Fruit fly (Drosophila melanogaster) whole organism, embryonic: Measurements from ENCODE around the gene capu.

Experiments
- CG10431 ChIP-seq: fragments of 200-800 bp; sonication (Bioruptor generic); optimal IDR thresholded peaks from 3 replicates; lab custom pipeline; 2018; ENCODE audit warnings: missing biosample characterization, mild to moderate bottlenecking, missing genetic modification characterization
- CG11093 ChIP-seq: fragments of 200-800 bp; sonication (Bioruptor generic); IDR thresholded peaks from 3 replicates; pipeline ENCODE4 v1.3.6; 2022; ENCODE audit warnings: missing biosample characterization, missing genetic modification characterization
- CG11504 ChIP-seq: fragments of 200-800 bp; sonication (Bioruptor generic); optimal IDR thresholded peaks from 3 replicates; lab custom pipeline; 2019; ENCODE audit warnings: missing biosample characterization, mild to moderate bottlenecking, missing genetic modification characterization, moderate library complexity
- CG11723 ChIP-seq: fragments of 200-800 bp; sonication (Bioruptor generic); optimal IDR thresholded peaks from 2 replicates; lab custom pipeline; 2017; ENCODE audit warnings: missing biosample characterization, mild to moderate bottlenecking, missing genetic modification characterization
- CG12219 ChIP-seq: fragments of 200-800 bp; sonication (Bioruptor generic); optimal IDR thresholded peaks from 3 replicates; lab custom pipeline; 2018; ENCODE audit warnings: missing biosample characterization, mild to moderate bottlenecking, missing genetic modification characterization
- CG1233 ChIP-seq: fragments of 200-800 bp; sonication (Bioruptor generic); optimal IDR thresholded peaks from 4 replicates; lab custom pipeline; 2018; ENCODE audit warnings: missing biosample characterization, mild to moderate bottlenecking, missing genetic modification characterization
- CG14050 ChIP-seq: fragments of 200-800 bp; sonication (Bioruptor generic); IDR thresholded peaks from 3 replicates; pipeline ENCODE4 v1.3.6; 2022; ENCODE audit warnings: missing biosample characterization, missing genetic modification characterization
- CG14441 ChIP-seq: fragments of 200-800 bp; sonication (Bioruptor generic); IDR thresholded peaks from 2 replicates; pipeline ENCODE4 v1.3.6; 2022; ENCODE audit warnings: missing biosample characterization, missing genetic modification characterization
- CG14710 ChIP-seq: fragments of 200-800 bp; sonication (Bioruptor generic); optimal IDR thresholded peaks from 3 replicates; lab custom pipeline; 2019; ENCODE audit warnings: missing biosample characterization, mild to moderate bottlenecking, missing genetic modification characterization, moderate library complexity
- CG16815 ChIP-seq: fragments of 200-800 bp; sonication (Bioruptor generic); optimal IDR thresholded peaks from 3 replicates; lab custom pipeline; 2017; ENCODE audit warnings: missing biosample characterization, mild to moderate bottlenecking, missing genetic modification characterization
- CG17912 ChIP-seq: fragments of 200-800 bp; sonication (Bioruptor generic); optimal IDR thresholded peaks from 2 replicates; lab custom pipeline; 2018; ENCODE audit warnings: missing biosample characterization, mild to moderate bottlenecking, missing genetic modification characterization
- CG3726 ChIP-seq: fragments of 200-800 bp; sonication (Bioruptor generic); IDR thresholded peaks from 3 replicates; pipeline ENCODE4, ENCODE4 v1.3.6; 2022; ENCODE audit warnings: missing biosample characterization, missing genetic modification characterization
- CG5180 ChIP-seq: fragments of 200-800 bp; sonication (Bioruptor generic); optimal IDR thresholded peaks from 3 replicates; lab custom pipeline; 2017; ENCODE audit warnings: missing biosample characterization, missing genetic modification characterization, mild to moderate bottlenecking, moderate library complexity, missing genetic modification reagents
- CG6689 ChIP-seq: fragments of 200-800 bp; sonication (Bioruptor generic); IDR thresholded peaks from 2 replicates; pipeline ENCODE4 v1.3.6; 2022; ENCODE audit warnings: missing biosample characterization, missing genetic modification characterization
- CG8281 ChIP-seq: fragments of 200-800 bp; sonication (Bioruptor generic); optimal IDR thresholded peaks from 2 replicates; lab custom pipeline; 2018; ENCODE audit warnings: missing biosample characterization, mild to moderate bottlenecking, missing genetic modification characterization, moderate library complexity
- CG8765 ChIP-seq: fragments of 200-800 bp; sonication (Bioruptor generic); IDR thresholded peaks from 2 replicates; pipeline ENCODE4 v1.3.6; 2022; ENCODE audit warnings: missing biosample characterization, missing genetic modification characterization
- CG8924 ChIP-seq: fragments of 200-800 bp; optimal IDR thresholded peaks from 3 replicates; lab custom pipeline; 2019; ENCODE audit warnings: missing biosample characterization, mild to moderate bottlenecking, missing genetic modification characterization, moderate library complexity
- CG8944 ChIP-seq: fragments of 200-800 bp; sonication (Bioruptor generic); optimal IDR thresholded peaks from 3 replicates; lab custom pipeline; 2016; ENCODE audit warnings: missing biosample characterization, missing genetic modification characterization
- E2f1 ChIP-seq: fragments of 200-800 bp; sonication (Bioruptor generic); IDR thresholded peaks from 2 replicates; pipeline ENCODE4 v1.3.6; 2022; ENCODE audit warnings: missing biosample characterization, missing genetic modification characterization
- Fer1 ChIP-seq: fragments of 200-800 bp; sonication (Bioruptor generic); optimal IDR thresholded peaks from 2 replicates; lab custom pipeline; 2017; ENCODE audit warnings: missing biosample characterization, mild to moderate bottlenecking, missing genetic modification characterization
- Fer3 ChIP-seq: fragments of 200-800 bp; sonication (Bioruptor generic); optimal IDR thresholded peaks from 2 replicates; lab custom pipeline; 2018; ENCODE audit warnings: missing biosample characterization, mild to moderate bottlenecking, missing genetic modification characterization, moderate library complexity
- Hr78 ChIP-seq, 2 experiments: fragments of 200-800 bp in 1 of 2; fragments of >200 bp in 1 of 2; sonication (Bioruptor generic) in 1 of 2; optimal IDR thresholded peaks; 2 replicates each; lab custom pipeline; 2017 to 2019; ENCODE audit warnings: missing biosample characterization in 2 of 2, missing genetic modification characterization in 2 of 2, mild to moderate bottlenecking in 1 of 2, moderate library complexity in 1 of 2
- Mad ChIP-seq: fragments of 200-800 bp; sonication (Bioruptor generic); optimal IDR thresholded peaks from 2 replicates; lab custom pipeline; 2016; ENCODE audit warnings: missing biosample characterization, missing genetic modification characterization
- Meics ChIP-seq: fragments of 200-800 bp; sonication (Bioruptor generic); optimal IDR thresholded peaks from 2 replicates; lab custom pipeline; 2017; ENCODE audit warnings: missing biosample characterization, mild to moderate bottlenecking, missing genetic modification characterization
- Mes4 ChIP-seq: fragments of 200-800 bp; sonication (Bioruptor generic); optimal IDR thresholded peaks from 2 replicates; lab custom pipeline; 2016; ENCODE audit warnings: missing biosample characterization, missing genetic modification characterization
- Myb ChIP-seq: fragments of 200-800 bp; sonication (Bioruptor generic); optimal IDR thresholded peaks from 2 replicates; lab custom pipeline; 2016; ENCODE audit warnings: missing biosample characterization, missing genetic modification characterization
- Oaz ChIP-seq: fragments of 200-800 bp; sonication (Bioruptor generic); IDR thresholded peaks from 2 replicates; pipeline ENCODE4 v1.3.6; 2022; ENCODE audit warnings: missing biosample characterization, missing genetic modification characterization
- Opbp ChIP-seq: fragments of 200-800 bp; sonication (Bioruptor generic); IDR thresholded peaks from 3 replicates; pipeline ENCODE4 v1.3.6; 2022; ENCODE audit warnings: missing biosample characterization, missing genetic modification characterization; ENCODE audit not compliant: partially characterized antibody
- Ptx1 ChIP-seq: fragments of 200-800 bp; sonication (Bioruptor generic); IDR thresholded peaks from 2 replicates; pipeline ENCODE4 v1.3.6; 2022; ENCODE audit warnings: missing biosample characterization, missing genetic modification characterization
- Sox100B ChIP-seq: fragments of 200-800 bp; sonication (Bioruptor generic); optimal IDR thresholded peaks from 3 replicates; lab custom pipeline; 2018; ENCODE audit warnings: missing biosample characterization, mild to moderate bottlenecking, missing genetic modification characterization
- Sox102F ChIP-seq: fragments of 200-800 bp; sonication (Bioruptor generic); optimal IDR thresholded peaks from 2 replicates; lab custom pipeline; 2018; ENCODE audit warnings: missing biosample characterization, mild to moderate bottlenecking, missing genetic modification characterization, moderate library complexity
- ash1 ChIP-seq: fragments of 200-800 bp; sonication (Bioruptor generic); optimal IDR thresholded peaks from 2 replicates; lab custom pipeline; 2018; ENCODE audit warnings: missing biosample characterization, mild to moderate bottlenecking, missing genetic modification characterization
- dan ChIP-seq: fragments of 200-800 bp; sonication (Bioruptor generic); IDR thresholded peaks from 2 replicates; pipeline ENCODE4 v1.3.6; 2022; ENCODE audit warnings: missing biosample characterization, missing genetic modification characterization
- dmrt11E ChIP-seq: fragments of 200-800 bp; sonication (Bioruptor generic); optimal IDR thresholded peaks from 3 replicates; lab custom pipeline; 2018; ENCODE audit warnings: missing biosample characterization, mild to moderate bottlenecking, missing genetic modification characterization, moderate library complexity
- dpn ChIP-seq, 2 experiments: fragments of 200-800 bp; sonication (Bioruptor generic); optimal IDR thresholded peaks; 3 replicates each; lab custom pipeline; 2016; ENCODE audit warnings: missing biosample characterization in 2 of 2, missing genetic modification characterization in 2 of 2
- fd96Cb ChIP-seq: fragments of 200-800 bp; sonication (Bioruptor generic); optimal IDR thresholded peaks from 2 replicates; lab custom pipeline; 2018; ENCODE audit warnings: missing biosample characterization, mild to moderate bottlenecking, missing genetic modification characterization, moderate library complexity
- gem ChIP-seq: fragments of 200-800 bp; sonication (Bioruptor generic); optimal IDR thresholded peaks from 2 replicates; lab custom pipeline; 2019; ENCODE audit warnings: missing biosample characterization, mild to moderate bottlenecking, missing genetic modification characterization, moderate library complexity
- gsb-n ChIP-seq: fragments of 200-800 bp; sonication (Bioruptor generic); optimal IDR thresholded peaks from 3 replicates; lab custom pipeline; 2018; ENCODE audit warnings: missing biosample characterization, mild to moderate bottlenecking, missing genetic modification characterization
- klu ChIP-seq: fragments of 200-800 bp; sonication (Bioruptor generic); IDR thresholded peaks from 2 replicates; pipeline ENCODE4 v1.3.6; 2022; ENCODE audit warnings: missing biosample characterization, missing genetic modification characterization
- nerfin-2 ChIP-seq: fragments of 200-800 bp; sonication (Bioruptor generic); IDR thresholded peaks from 2 replicates; pipeline ENCODE4 v1.3.6; 2022; ENCODE audit warnings: missing biosample characterization, missing genetic modification characterization; ENCODE audit not compliant: partially characterized antibody
- onecut ChIP-seq: fragments of 200-800 bp; sonication (Bioruptor generic); IDR thresholded peaks from 2 replicates; pipeline ENCODE4 v1.3.6; 2022; ENCODE audit warnings: missing biosample characterization, missing genetic modification characterization
- pnt ChIP-seq: fragments of 200-800 bp; sonication (Bioruptor generic); optimal IDR thresholded peaks from 3 replicates; lab custom pipeline; 2016; ENCODE audit warnings: missing biosample characterization, missing genetic modification characterization
- pum ChIP-seq: fragments of 200-800 bp; sonication (Bioruptor generic); optimal IDR thresholded peaks from 2 replicates; lab custom pipeline; 2016; ENCODE audit warnings: missing biosample characterization, missing genetic modification characterization
- pzg ChIP-seq: fragments of 200-800 bp; sonication (Bioruptor generic); optimal IDR thresholded peaks from 3 replicates; lab custom pipeline; 2018; ENCODE audit warnings: missing biosample characterization, mild to moderate bottlenecking, missing genetic modification characterization, moderate library complexity
- rib ChIP-seq: fragments of 200-800 bp; sonication (Bioruptor generic); IDR thresholded peaks from 2 replicates; pipeline ENCODE4 v1.3.6; 2022; ENCODE audit warnings: missing biosample characterization, missing genetic modification characterization
- row ChIP-seq: fragments of 200-800 bp; sonication (Bioruptor generic); IDR thresholded peaks from 3 replicates; pipeline ENCODE4 v1.3.6; 2022; ENCODE audit warnings: missing biosample characterization, missing genetic modification characterization
- sug ChIP-seq: fragments of 200-800 bp; optimal IDR thresholded peaks from 2 replicates; lab custom pipeline; 2019; ENCODE audit warnings: missing biosample characterization, mild to moderate bottlenecking, missing genetic modification characterization, moderate library complexity
- trh ChIP-seq: fragments of 200-800 bp; sonication (Bioruptor generic); optimal IDR thresholded peaks from 2 replicates; lab custom pipeline; 2016; ENCODE audit warnings: missing biosample characterization, missing genetic modification characterization
- tx ChIP-seq: fragments of 200-800 bp; sonication (Bioruptor generic); optimal IDR thresholded peaks from 2 replicates; lab custom pipeline; 2016; ENCODE audit warnings: missing biosample characterization, missing genetic modification characterization
- vvl ChIP-seq: fragments of 200-800 bp; sonication (Bioruptor generic); IDR thresholded peaks from 2 replicates; pipeline ENCODE4 v1.3.6; 2022; ENCODE audit warnings: missing biosample characterization, missing genetic modification characterization
- z ChIP-seq: fragments of 200-800 bp; sonication (Bioruptor generic); IDR thresholded peaks from 3 replicates; pipeline ENCODE4 v1.3.6; 2022; ENCODE audit warnings: missing biosample characterization, missing genetic modification characterization

The capu gene

dm6 chr2L:3853507-3854030 is 49.1 kb downstream of the capu start (continued):
- TF ChIP-seq dan (GFP tag; lab: Robert Waterston, UW): no peak
- no peak for TF ChIP-seq Fer3 (tag; lab: Kevin White, UChicago)
- TF ChIP-seq Meics: no peak
- no peak for TF ChIP-seq nerfin-2 (GFP tag; lab: Robert Waterston, UW)
- TF ChIP-seq CG11093 (GFP tag; lab: Robert Waterston, UW): no peak
- 0 out of 3 replicates have a peak, but pooled peaks have one; percentile 10 for TF ChIP-seq row
- no peak for TF ChIP-seq Myb (GFP tag; lab: Kevin White, UChicago)
- TF ChIP-seq gem (tag; lab: Kevin White, UChicago): peak; percentile 32
- TF ChIP-seq pzg (GFP tag; lab: Kevin White, UChicago): no peak
- TF ChIP-seq gsb-n (tag; lab: Kevin White, UChicago): no peak
- no peak for TF ChIP-seq CG14441 (GFP tag; lab: Robert Waterston, UW)
- no peak for TF ChIP-seq Opbp (GFP tag; lab: Robert Waterston, UW)
- TF ChIP-seq CG11723 (GFP tag; lab: Kevin White, UChicago): no peak
- no peak for TF ChIP-seq Fer1 (GFP tag; lab: Kevin White, UChicago)
- 0 out of 2 replicates have a peak, but pooled peaks have one; percentile 27 for TF ChIP-seq CG6689 (GFP tag; lab: Robert Waterston, UW)
- no peak for TF ChIP-seq ash1 (GFP tag; lab: Kevin White, UChicago)
- no peak for TF ChIP-seq Oaz
- no peak for TF ChIP-seq CG17912 (GFP tag; lab: Kevin White, UChicago)
- no peak for TF ChIP-seq dpn (GFP tag; optimal IDR thresholded peaks at IDR 0.05; lab: Kevin White, UChicago)
- no peak for TF ChIP-seq CG3726 (GFP tag; lab: Robert Waterston, UW)
- no peak for TF ChIP-seq pnt (GFP tag; lab: Kevin White, UChicago)
- peak; percentile 41; the same call in 1 of the 2 replicates for TF ChIP-seq vvl (GFP tag; lab: Robert Waterston, UW)
- TF ChIP-seq dmrt11E (tag; lab: Kevin White, UChicago): peak; percentile 67
- no peak for TF ChIP-seq rib
- no peak for TF ChIP-seq trh (GFP tag; lab: Kevin White, UChicago)
- no peak for TF ChIP-seq onecut
- no peak for TF ChIP-seq CG12219
- no peak for TF ChIP-seq sug (tag; lab: Kevin White, UChicago)
- TF ChIP-seq Ptx1 (GFP tag; lab: Robert Waterston, UW): 0 out of 2 replicates have a peak, but pooled peaks have one; percentile 14
- no peak for TF ChIP-seq CG8924 (tag; lab: Kevin White, UChicago)
- TF ChIP-seq CG16815 (GFP tag; lab: Kevin White, UChicago): peak; percentile 2
- TF ChIP-seq klu (GFP tag; lab: Robert Waterston, UW): no peak
- peak; percentile 5 for TF ChIP-seq fd96Cb (tag; lab: Kevin White, UChicago)
- peak; percentile 7; the same call in 1 of the 2 replicates for TF ChIP-seq E2f1 (GFP tag; lab: Robert Waterston, UW)
- TF ChIP-seq CG8765: no peak
- TF ChIP-seq CG11504 (tag; lab: Kevin White, UChicago): peak; percentile 20
- TF ChIP-seq CG10431: no peak
- TF ChIP-seq CG8281 (tag; lab: Kevin White, UChicago): no peak
- no peak for TF ChIP-seq CG5180 (GFP tag; lab: Kevin White, UChicago)
- TF ChIP-seq Mes4: no peak
- TF ChIP-seq CG8944: no peak
- TF ChIP-seq z: no peak
- no peak for TF ChIP-seq pum (GFP tag; lab: Kevin White, UChicago)
- TF ChIP-seq CG1233 (GFP tag; lab: Kevin White, UChicago): no peak
- TF ChIP-seq Mad (GFP tag; lab: Kevin White, UChicago): no peak
- peak; percentile 11 for TF ChIP-seq Sox102F (GFP tag; lab: Kevin White, UChicago)
- TF ChIP-seq CG14710 (tag; lab: Kevin White, UChicago): peak; percentile 30
- no peak for TF ChIP-seq Sox100B (GFP tag; lab: Kevin White, UChicago)
- no peak for TF ChIP-seq Hr78 (GFP tag; optimal IDR thresholded peaks at IDR 0.05; lab: Kevin White, UChicago)
- no peak for TF ChIP-seq CG14050 (GFP tag; lab: Robert Waterston, UW)
- TF ChIP-seq tx (GFP tag; lab: Kevin White, UChicago): no peak
